Fruit fly (Drosophila melanogaster): ENCODE results near the gene CCT2.

CCT2 gene

dm6 chrX:9089254-9090056 is at the start of gene CCT2 (continued):
- TF ChIP-seq H15 (GFP tag; IDR thresholded peaks at IDR 0.05) (no peak), Bgb (GFP tag; IDR thresholded peaks at IDR 0.05; ENCODE audit: partially characterized antibody) (peak; percentile 66; the same call in 1 of the 2 replicates), lmd (GFP tag; IDR thresholded peaks at IDR 0.05) (no peak), crp (GFP tag; optimal IDR thresholded peaks at IDR 0.05) (no peak), Ada2b (GFP tag; IDR thresholded peaks at IDR 0.05) (no peak), hkb (optimal IDR thresholded peaks at IDR 0.05) (no peak), hkb (GFP tag; IDR thresholded peaks at IDR 0.05) (no peak), Kr (GFP tag; optimal IDR thresholded peaks at IDR 0.05) (no peak), CG8359 (GFP tag; optimal IDR thresholded peaks at IDR 0.05; ENCODE audit: borderline replicate concordance) (no peak), tx (GFP tag; optimal IDR thresholded peaks at IDR 0.05) (no peak), ATbp (GFP tag; optimal IDR thresholded peaks at IDR 0.05) (no peak), p53 (GFP tag; optimal IDR thresholded peaks at IDR 0.05) (no peak), pb (GFP tag; optimal IDR thresholded peaks at IDR 0.05) (no peak), inv (GFP tag; IDR thresholded peaks at IDR 0.05; ENCODE audit: partially characterized antibody) (0 out of 2 replicates have a peak, but pooled peaks have one; percentile 30), CG8388 (GFP tag; optimal IDR thresholded peaks at IDR 0.05) (no peak), CG12155 (GFP tag; optimal IDR thresholded peaks at IDR 0.05) (no peak), vnd (GFP tag; IDR thresholded peaks at IDR 0.05; ENCODE audit: partially characterized antibody) (peak; percentile 66), CG12104 (GFP tag; optimal IDR thresholded peaks at IDR 0.05) (no peak), nau (GFP tag; optimal IDR thresholded peaks at IDR 0.05) (no peak), Lpt (GFP tag; optimal IDR thresholded peaks at IDR 0.05) (no peak), en (GFP tag; optimal IDR thresholded peaks at IDR 0.05) (no peak), wor (GFP tag; IDR thresholded peaks at IDR 0.05) (no peak), bab2 (GFP tag; optimal IDR thresholded peaks at IDR 0.05) (no peak), sisA (GFP tag; IDR thresholded peaks at IDR 0.05) (no peak), CG1529 (GFP tag; optimal IDR thresholded peaks at IDR 0.05) (no peak), CG2875 (GFP tag; optimal IDR thresholded peaks at IDR 0.05) (no peak), CG32767 (GFP tag; IDR thresholded peaks at IDR 0.05) (no peak), CG13424 (tag; optimal IDR thresholded peaks at IDR 0.05) (no peak), CTCF (GFP tag; optimal IDR thresholded peaks at IDR 0.05) (peak; percentile 0), CG31224 (GFP tag; IDR thresholded peaks at IDR 0.05) (no peak), CG17385 (GFP tag; optimal IDR thresholded peaks at IDR 0.05) (no peak), CG42726 (GFP tag; IDR thresholded peaks at IDR 0.05; ENCODE audit: partially characterized antibody) (0 out of 2 replicates have a peak, but pooled peaks have one; percentile 28), CG12942 (GFP tag; optimal IDR thresholded peaks at IDR 0.05) (no peak), CG17361 (GFP tag; IDR thresholded peaks at IDR 0.05) (no peak), tin (GFP tag; optimal IDR thresholded peaks at IDR 0.05) (no peak), CG7963 (GFP tag; IDR thresholded peaks at IDR 0.05; ENCODE audit: partially characterized antibody) (peak; percentile 38; the same call in 1 of the 3 replicates), zf30C (GFP tag; optimal IDR thresholded peaks at IDR 0.05) (peak; percentile 48), trh (GFP tag; optimal IDR thresholded peaks at IDR 0.05) (no peak), sim (GFP tag; IDR thresholded peaks at IDR 0.05) (no peak), GATAe (GFP tag; conservative IDR thresholded peaks at IDR 0.05) (no peak), tgo (GFP tag; IDR thresholded peaks at IDR 0.05) (no peak), dan (GFP tag; IDR thresholded peaks at IDR 0.05) (no peak), Drgx (GFP tag; IDR thresholded peaks at IDR 0.05) (no peak; the same call in 1 of the 2 replicates), CG4328 (GFP tag; optimal IDR thresholded peaks at IDR 0.05) (no peak), CG9215 (GFP tag; IDR thresholded peaks at IDR 0.05) (no peak), trem (tag; optimal IDR thresholded peaks at IDR 0.05) (peak; percentile 46), ash1 (GFP tag; optimal IDR thresholded peaks at IDR 0.05) (no peak), CG18476 (GFP tag; optimal IDR thresholded peaks at IDR 0.05) (no peak), CG10959 (GFP tag; IDR thresholded peaks at IDR 0.05) (no peak), CG2712 (tag; optimal IDR thresholded peaks at IDR 0.05) (peak; percentile 10), Gug (GFP tag; IDR thresholded peaks at IDR 0.05) (no peak)
